Worm (Caenorhabditis elegans) whole organism, L3 larva: ENCODE measurements around the gene R07B1.5.

Experiments used
- ZK546.5 ChIP-seq: sonication (generic microtip); optimal IDR thresholded peaks from 2 replicates; lab custom pipeline; 2017; ENCODE audit warnings: missing biosample characterization, missing genetic modification characterization
- aly-2 ChIP-seq: fragments of 150-350 bp; optimal IDR thresholded peaks from 2 replicates; lab custom pipeline; 2014; ENCODE audit warnings: missing biosample characterization, missing genetic modification characterization
- ceh-16 ChIP-seq: sonication (generic microtip); optimal IDR thresholded peaks from 2 replicates; lab custom pipeline; 2017; ENCODE audit warnings: missing biosample characterization, missing genetic modification characterization
- fos-1 ChIP-seq: fragments of 150-350 bp; optimal IDR thresholded peaks from 2 replicates; lab custom pipeline; 2014; ENCODE audit warnings: missing biosample characterization, missing genetic modification characterization
- lin-39 ChIP-seq: fragments of 150-350 bp; optimal IDR thresholded peaks from 2 replicates; lab custom pipeline; 2018; ENCODE audit warnings: missing biosample characterization, missing genetic modification reagents, missing genetic modification characterization
- mdl-1 ChIP-seq: fragments of 150-350 bp; optimal IDR thresholded peaks from 2 replicates; lab custom pipeline; 2014; ENCODE audit warnings: missing biosample characterization, missing genetic modification characterization
- nfya-1 ChIP-seq: sonication (generic microtip); optimal IDR thresholded peaks from 2 replicates; lab custom pipeline; 2017; ENCODE audit warnings: missing genetic modification characterization, mild to moderate bottlenecking, missing compliant biosample characterization, antibody characterized with exemption, moderate library complexity; ENCODE audit not compliant: insufficient read depth
- nhr-237 ChIP-seq: fragments of 150-350 bp; optimal IDR thresholded peaks from 2 replicates; lab custom pipeline; 2014; ENCODE audit warnings: missing biosample characterization, missing genetic modification characterization
- nhr-77 ChIP-seq: fragments of 150-350 bp; optimal IDR thresholded peaks from 2 replicates; lab custom pipeline; 2014; ENCODE audit warnings: missing biosample characterization, missing genetic modification characterization
- pha-4 ChIP-seq: fragments of 150-350 bp; optimal IDR thresholded peaks from 2 replicates; lab custom pipeline; 2014; ENCODE audit warnings: missing biosample characterization, missing genetic modification reagents, missing genetic modification characterization
- skn-1 ChIP-seq: fragments of 150-350 bp; optimal IDR thresholded peaks from 2 replicates; lab custom pipeline; 2014; ENCODE audit warnings: missing biosample characterization, missing genetic modification characterization
- tbx-2 ChIP-seq: sonication (generic microtip); optimal IDR thresholded peaks from 2 replicates; lab custom pipeline; 2016; ENCODE audit warnings: mild to moderate bottlenecking, missing genetic modification characterization, missing compliant biosample characterization
- zag-1 ChIP-seq: fragments of 150-350 bp; optimal IDR thresholded peaks from 2 replicates; lab custom pipeline; 2014; ENCODE audit warnings: missing biosample characterization, missing genetic modification characterization

DNA sequence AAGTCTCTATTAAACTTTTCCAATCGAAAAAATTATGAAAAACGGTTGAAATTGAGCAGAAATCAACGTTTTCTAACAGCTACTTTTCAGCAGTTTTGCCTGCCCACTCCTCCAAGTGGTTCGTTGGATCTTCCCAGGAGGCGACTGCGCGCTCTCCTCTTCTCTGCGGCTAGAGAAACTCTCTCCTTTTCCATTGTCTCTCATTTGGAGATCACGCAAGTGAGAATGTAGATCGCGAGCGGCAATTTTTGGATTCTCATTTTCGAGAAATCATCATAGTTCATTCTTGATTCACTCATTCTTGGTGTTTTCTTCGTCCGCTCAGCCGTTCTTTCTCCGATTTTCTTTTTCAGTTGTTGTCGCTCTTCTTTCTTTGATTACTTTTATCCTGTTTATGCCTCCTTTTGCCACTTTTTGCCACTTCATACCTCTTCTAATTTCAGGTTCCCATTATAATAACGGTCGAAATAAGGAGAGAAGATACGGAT lies 20.5 kb downstream of the R07B1.5 start, which contains the start of gene mrp-4:
- TF ChIP-seq ceh-16 (tag; lab: Kevin White, UChicago) (no peak), nfya-1 (tag; lab: Kevin White, UChicago) (no peak), pha-4 (no peak), nhr-237 (no peak), lin-39 (tag; lab: Kevin White, UChicago) (no peak), nhr-77 (no peak), skn-1 (no peak), zag-1 (tag; lab: Kevin White, UChicago) (no peak), tbx-2 (no peak), aly-2 (tag; lab: Kevin White, UChicago) (no peak), fos-1 (tag; lab: Kevin White, UChicago) (no peak), mdl-1 (tag; lab: Kevin White, UChicago) (no peak), ZK546.5 (tag; lab: Kevin White, UChicago) (no peak)
